Worm (Caenorhabditis elegans): ENCODE data around the gene cogc-6.

cogc-6 gene

ce11 chrV:8263466-8263865, 42.4 kb upstream of the cogc-6 start, which contains the start of gene C16D9.8:
TSS of gene C16D9.8 (minus strand) at chrV:8263566.
- no peak for TF ChIP-seq hlh-30 (tag; optimal IDR thresholded peaks at IDR 0.05; ENCODE audit: insufficient read depth)
- no peak for TF ChIP-seq fkh-10 (GFP tag; optimal IDR thresholded peaks at IDR 0.05)
- no peak for TF ChIP-seq nhr-111 (GFP tag; optimal IDR thresholded peaks at IDR 0.05)
- TF ChIP-seq madf-5 (GFP tag; IDR thresholded peaks at IDR 0.05): no peak
- no peak for TF ChIP-seq lin-1 (GFP tag; IDR thresholded peaks at IDR 0.05)
- TF ChIP-seq lsy-2 (tag; optimal IDR thresholded peaks at IDR 0.05): no peak

ce11 chrV:8262212-8262611, 41.1 kb upstream of the cogc-6 start:
- TF ChIP-seq unc-130 (GFP tag; optimal IDR thresholded peaks at IDR 0.05) (no peak), unc-62 (GFP tag; optimal IDR thresholded peaks at IDR 0.05 in 1 of 2) (peak in 1 of 2 experiments; percentile 94), unc-62 (tag; optimal IDR thresholded peaks at IDR 0.05) (no peak)

- TF ChIP-seq zag-1 (tag; optimal IDR thresholded peaks at IDR 0.05) (no peak), nhr-10 (tag; optimal IDR thresholded peaks at IDR 0.05) (no peak), nhr-77 (tag; optimal IDR thresholded peaks at IDR 0.05) (no peak), ZK546.5 (tag; optimal IDR thresholded peaks at IDR 0.05) (no peak), daf-8 (GFP tag; IDR thresholded peaks at IDR 0.05) (no peak), ceh-20 (GFP tag; IDR thresholded peaks at IDR 0.05) (no peak), mxl-2 (GFP tag; conservative IDR thresholded peaks at IDR 0.05) (no peak), rbr-2 (tag; optimal IDR thresholded peaks at IDR 0.05) (no peak), lin-15B (tag; optimal IDR thresholded peaks at IDR 0.05) (no peak), ama-1 (optimal IDR thresholded peaks at IDR 0.05) (no peak), mdl-1 (tag; optimal IDR thresholded peaks at IDR 0.05) (no peak), ces-1 (GFP tag; optimal IDR thresholded peaks at IDR 0.05) (no peak), zfp-2 (tag; optimal IDR thresholded peaks at IDR 0.05) (no peak), mep-1 (tag; optimal IDR thresholded peaks at IDR 0.05) (no peak), lin-29 (GFP tag; IDR thresholded peaks at IDR 0.05) (no peak), zip-11 (GFP tag; IDR thresholded peaks at IDR 0.05) (no peak), nhr-25 (tag; optimal IDR thresholded peaks at IDR 0.05; ENCODE audit: borderline replicate concordance, insufficient read depth) (no peak), saeg-2 (GFP tag; IDR thresholded peaks at IDR 0.05) (no peak)
These were observed 37.9 kb upstream of the cogc-6 start, which contains the start of gene C16D9.1 for ce11 chrV:8259016-8259415. TSS of gene C16D9.1 (plus strand) at chrV:8259316.

ce11 chrV:8254973-8255372, 33.9 kb upstream of the cogc-6 start:
- TF ChIP-seq daf-19 (GFP tag; conservative IDR thresholded peaks at IDR 0.05) (no peak), zfp-2 (tag; optimal IDR thresholded peaks at IDR 0.05) (no peak), hif-1 (tag; optimal IDR thresholded peaks at IDR 0.05) (no peak), lin-15B (tag; optimal IDR thresholded peaks at IDR 0.05) (no peak), pha-4 (GFP tag; IDR thresholded peaks at IDR 0.05) (no peak), pha-4 (tag; optimal IDR thresholded peaks at IDR 0.05) (no peak), madf-9 (GFP tag; conservative IDR thresholded peaks at IDR 0.05) (no peak), aly-2 (tag; optimal IDR thresholded peaks at IDR 0.05) (no peak), dmd-6 (GFP tag; IDR thresholded peaks at IDR 0.05) (no peak), nhr-11 (tag; optimal IDR thresholded peaks at IDR 0.05) (no peak), fkh-10 (GFP tag; optimal IDR thresholded peaks at IDR 0.05) (no peak), ama-1 (optimal IDR thresholded peaks at IDR 0.05) (no peak), mdt-29 (GFP tag; IDR thresholded peaks at IDR 0.05) (no peak), mdl-1 (tag; optimal IDR thresholded peaks at IDR 0.05) (no peak), F44E2.7 (GFP tag; IDR thresholded peaks at IDR 0.05) (no peak), ceh-20 (GFP tag; IDR thresholded peaks at IDR 0.05) (no peak), dve-1 (tag; optimal IDR thresholded peaks at IDR 0.05; ENCODE audit: insufficient read depth) (no peak), attf-4 (tag; optimal IDR thresholded peaks at IDR 0.05) (no peak), nhr-102 (tag; optimal IDR thresholded peaks at IDR 0.05) (no peak), nhr-10 (tag; optimal IDR thresholded peaks at IDR 0.05) (no peak)

All from whole organism, L4 larva.